Fruit fly (Drosophila melanogaster) whole organism, wandering third instar larva: ENCODE measurements around the gene Spag1.

ENCODE experiments used
- Abd-B ChIP-seq: fragments of >200 bp; optimal IDR thresholded peaks from 2 replicates; lab custom pipeline; 2017; ENCODE audit warnings: missing biosample characterization, missing genetic modification characterization
- CG32264 ChIP-seq: fragments of 200-800 bp; sonication (Bioruptor generic); optimal IDR thresholded peaks from 2 replicates; lab custom pipeline; 2016; ENCODE audit warnings: missing biosample characterization, missing genetic modification characterization
- CG9705 ChIP-seq: fragments of 200-800 bp; sonication (Bioruptor generic); optimal IDR thresholded peaks from 2 replicates; lab custom pipeline; 2018; ENCODE audit warnings: missing biosample characterization, mild to moderate bottlenecking, missing genetic modification characterization
- CrebA ChIP-seq: fragments of 200-800 bp; sonication (Bioruptor generic); optimal IDR thresholded peaks from 2 replicates; lab custom pipeline; 2016; ENCODE audit warnings: missing biosample characterization, mild to moderate bottlenecking, missing genetic modification characterization, borderline replicate concordance
- Dfd ChIP-seq: fragments of >200 bp; optimal IDR thresholded peaks from 2 replicates; lab custom pipeline; 2017; ENCODE audit warnings: missing biosample characterization, missing genetic modification characterization
- Dif ChIP-seq: fragments of 200-275, 200-300 bp; sonication (Bioruptor generic); optimal IDR thresholded peaks from 2 replicates; lab custom pipeline; 2018; ENCODE audit warnings: missing biosample characterization, missing genetic modification characterization; ENCODE audit not compliant: partially characterized antibody
- GATAd ChIP-seq: sonication (Bioruptor generic); optimal IDR thresholded peaks from 2 replicates; lab custom pipeline; 2016; ENCODE audit warnings: missing biosample characterization, missing genetic modification characterization
- HLH106 ChIP-seq: fragments of 200-800 bp; optimal IDR thresholded peaks from 3 replicates; lab custom pipeline; 2019; ENCODE audit warnings: missing biosample characterization, mild to moderate bottlenecking, missing genetic modification characterization, moderate library complexity
- Hnf4 ChIP-seq: fragments of 200-800 bp; sonication (Bioruptor generic); optimal IDR thresholded peaks from 2 replicates; lab custom pipeline; 2016; ENCODE audit warnings: missing biosample characterization, mild to moderate bottlenecking, missing genetic modification characterization
- Hr78 ChIP-seq: fragments of >200 bp; optimal IDR thresholded peaks from 2 replicates; lab custom pipeline; 2017; ENCODE audit warnings: missing biosample characterization, missing genetic modification characterization
- Hr83 ChIP-seq: fragments of 200-300 bp; sonication (Bioruptor generic); optimal IDR thresholded peaks from 2 replicates; lab custom pipeline; 2016; ENCODE audit warnings: missing biosample characterization, mild to moderate bottlenecking, missing genetic modification characterization, moderate library complexity; ENCODE audit not compliant: poor library complexity, severe bottlenecking
- Jra ChIP-seq: sonication (Bioruptor generic); optimal IDR thresholded peaks from 2 replicates; lab custom pipeline; 2016; ENCODE audit warnings: missing biosample characterization, missing genetic modification characterization
- Mio ChIP-seq: sonication (Bioruptor generic); optimal IDR thresholded peaks from 2 replicates; lab custom pipeline; 2016; ENCODE audit warnings: missing biosample characterization, missing genetic modification characterization
- Myc ChIP-seq: fragments of >200 bp; optimal IDR thresholded peaks from 2 replicates; lab custom pipeline; 2017
- N ChIP-seq: fragments of >200 bp; optimal IDR thresholded peaks from 2 replicates; lab custom pipeline; 2018; ENCODE audit warnings: missing biosample characterization, missing external identifiers, missing genetic modification characterization
- OdsH ChIP-seq: fragments of 200-800 bp; sonication (Bioruptor generic); optimal IDR thresholded peaks from 2 replicates; lab custom pipeline; 2016; ENCODE audit warnings: missing biosample characterization, mild to moderate bottlenecking, missing genetic modification characterization
- Rel ChIP-seq, 2 experiments: fragments of 200-800 bp; sonication (Bioruptor generic) in 1 of 2; optimal IDR thresholded peaks; 2 replicates in 1 of 2; 3 replicates in 1 of 2; lab custom pipeline; 2016 to 2019; ENCODE audit warnings: mild to moderate bottlenecking in 2 of 2, missing biosample characterization in 2 of 2, missing genetic modification characterization in 2 of 2, moderate library complexity in 1 of 2
- Sp1 ChIP-seq: fragments of 200-800 bp; sonication (Bioruptor generic); optimal IDR thresholded peaks from 3 replicates; lab custom pipeline; 2019; ENCODE audit warnings: missing biosample characterization, mild to moderate bottlenecking, missing genetic modification characterization, moderate library complexity
- Vsx2 ChIP-seq: fragments of 200-300, 225-300 bp; sonication (Bioruptor generic); optimal IDR thresholded peaks from 2 replicates; lab custom pipeline; 2018; ENCODE audit warnings: missing biosample characterization, missing genetic modification characterization; ENCODE audit not compliant: partially characterized antibody
- br ChIP-seq: fragments of 200-800 bp; sonication (Bioruptor generic); optimal IDR thresholded peaks from 2 replicates; lab custom pipeline; 2016; ENCODE audit warnings: missing biosample characterization, missing genetic modification characterization
- brk ChIP-seq: fragments of 200-800 bp; sonication (Bioruptor generic); optimal IDR thresholded peaks from 2 replicates; lab custom pipeline; 2016; ENCODE audit warnings: missing biosample characterization, mild to moderate bottlenecking, missing genetic modification characterization
- dl ChIP-seq, 2 experiments: fragments of 175-275, 200-275 bp in 1 of 2; fragments of 200-275 bp in 1 of 2; sonication (Bioruptor generic); optimal IDR thresholded peaks; lab custom pipeline; 2018; ENCODE audit warnings: mild to moderate bottlenecking in 2 of 2, missing biosample characterization in 2 of 2, missing genetic modification characterization in 2 of 2, moderate library complexity in 2 of 2; ENCODE audit not compliant: partially characterized antibody in 2 of 2, insufficient read depth in 1 of 2
- dmrt93B ChIP-seq: fragments of 200-800 bp; sonication (Bioruptor generic); optimal IDR thresholded peaks from 2 replicates; lab custom pipeline; 2018; ENCODE audit warnings: missing biosample characterization, mild to moderate bottlenecking, missing genetic modification characterization
- dsf ChIP-seq: sonication (Bioruptor generic); optimal IDR thresholded peaks from 2 replicates; lab custom pipeline; 2016; ENCODE audit warnings: missing biosample characterization, missing genetic modification characterization, borderline replicate concordance
- ey ChIP-seq: fragments of 200-800 bp; sonication (Bioruptor generic); optimal IDR thresholded peaks from 2 replicates; lab custom pipeline; 2016; ENCODE audit warnings: missing biosample characterization, missing genetic modification characterization
- foxo ChIP-seq, 2 experiments: fragments of 200-800 bp; sonication (Bioruptor generic); optimal IDR thresholded peaks; 2 replicates in 1 of 2; 3 replicates in 1 of 2; lab custom pipeline; 2016 to 2017; ENCODE audit warnings: missing biosample characterization in 2 of 2, missing genetic modification characterization in 2 of 2
- fru ChIP-seq: fragments of 200-800 bp; sonication (Bioruptor generic); optimal IDR thresholded peaks from 3 replicates; lab custom pipeline; 2016; ENCODE audit warnings: missing biosample characterization, mild to moderate bottlenecking, missing genetic modification characterization
- h ChIP-seq: fragments of 200-800 bp; sonication (Bioruptor generic); optimal IDR thresholded peaks from 3 replicates; lab custom pipeline; 2016; ENCODE audit warnings: missing biosample characterization, mild to moderate bottlenecking, missing genetic modification characterization
- jim ChIP-seq: fragments of 175-275, 200-325 bp; sonication (Bioruptor generic); optimal IDR thresholded peaks from 2 replicates; lab custom pipeline; 2016; ENCODE audit warnings: missing biosample characterization, mild to moderate bottlenecking, missing genetic modification characterization
- lola ChIP-seq: fragments of >200 bp; optimal IDR thresholded peaks from 2 replicates; lab custom pipeline; 2017; ENCODE audit warnings: missing biosample characterization, missing genetic modification characterization
- pan ChIP-seq: fragments of >200 bp; optimal IDR thresholded peaks from 2 replicates; lab custom pipeline; 2017
- psq ChIP-seq: fragments of 200-800 bp; sonication (Bioruptor generic); optimal IDR thresholded peaks from 3 replicates; lab custom pipeline; 2017; ENCODE audit warnings: missing biosample characterization, mild to moderate bottlenecking, missing genetic modification characterization, moderate library complexity
- rgr ChIP-seq: fragments of 200-800 bp; sonication (Bioruptor generic); optimal IDR thresholded peaks from 3 replicates; lab custom pipeline; 2016; ENCODE audit warnings: missing biosample characterization, mild to moderate bottlenecking, missing genetic modification characterization
- sage ChIP-seq: fragments of 200-800 bp; sonication (Bioruptor generic); optimal IDR thresholded peaks from 2 replicates; lab custom pipeline; 2016; ENCODE audit warnings: missing biosample characterization, mild to moderate bottlenecking, missing genetic modification characterization
- sv ChIP-seq: fragments of 200-800 bp; sonication (Bioruptor generic); optimal IDR thresholded peaks from 3 replicates; lab custom pipeline; 2016; ENCODE audit warnings: missing biosample characterization, missing genetic modification characterization
- tai ChIP-seq: sonication (Bioruptor generic); optimal IDR thresholded peaks from 2 replicates; lab custom pipeline; 2016; ENCODE audit warnings: missing biosample characterization, missing genetic modification characterization
- usp ChIP-seq: fragments of >200 bp; optimal IDR thresholded peaks from 2 replicates; lab custom pipeline; 2017; ENCODE audit warnings: missing biosample characterization, missing genetic modification characterization
- woc ChIP-seq: sonication (Bioruptor generic); optimal IDR thresholded peaks from 2 replicates; lab custom pipeline; 2016; ENCODE audit warnings: missing biosample characterization, mild to moderate bottlenecking, missing genetic modification characterization

The Spag1 gene

dm6 chr3R:26982106-26982505 is 34.5 kb downstream of the Spag1 start:
- TF ChIP-seq Mio (GFP tag; lab: Kevin White, UChicago) = no peak
- no peak for TF ChIP-seq Hr83 (GFP tag; lab: Kevin White, UChicago)
- no peak for TF ChIP-seq Myc
- TF ChIP-seq CG32264 = no peak
- TF ChIP-seq Hr78 (GFP tag; lab: Kevin White, UChicago) = no peak
- no peak for TF ChIP-seq woc

- TF ChIP-seq pan = no peak
- TF ChIP-seq Jra (GFP tag; lab: Kevin White, UChicago) = no peak
- no peak for TF ChIP-seq Vsx2
- TF ChIP-seq woc = no peak
- no peak for TF ChIP-seq N (GFP tag; lab: Kevin White, UChicago)
Observed at dm6 chr3R:26984437-26984836, 36.8 kb downstream of the Spag1 start.

dm6 chr3R:26987455-26987854 is 39.8 kb downstream of the Spag1 start:
- TF ChIP-seq br = no peak
- TF ChIP-seq dl (GFP tag; optimal IDR thresholded peaks at IDR 0.05; lab: Kevin White, UChicago; ENCODE audit: insufficient read depth in 1 of 2, partially characterized antibody in 2 of 2) = no peak
- TF ChIP-seq Sp1 (GFP tag; lab: Kevin White, UChicago) = no peak
- TF ChIP-seq sv (GFP tag; lab: Kevin White, UChicago) = no peak
- TF ChIP-seq Vsx2 = no peak
- TF ChIP-seq Myc = no peak
- TF ChIP-seq OdsH (GFP tag; lab: Kevin White, UChicago) = no peak
- no peak for TF ChIP-seq Mio (GFP tag; lab: Kevin White, UChicago)
- no peak for TF ChIP-seq Abd-B
- no peak for TF ChIP-seq lola (GFP tag; lab: Kevin White, UChicago)
- no peak for TF ChIP-seq dmrt93B (GFP tag; lab: Kevin White, UChicago)
- TF ChIP-seq ey (GFP tag; lab: Kevin White, UChicago) = no peak
- TF ChIP-seq CG9705 (GFP tag; lab: Kevin White, UChicago) = no peak
- no peak for TF ChIP-seq tai (GFP tag; lab: Kevin White, UChicago)
- TF ChIP-seq foxo (GFP tag; optimal IDR thresholded peaks at IDR 0.05; lab: Kevin White, UChicago) = no peak
- no peak for TF ChIP-seq Jra (GFP tag; lab: Kevin White, UChicago)
- no peak for TF ChIP-seq Hnf4 (GFP tag; lab: Kevin White, UChicago)
- TF ChIP-seq Hr78 (GFP tag; lab: Kevin White, UChicago) = no peak
- no peak for TF ChIP-seq h (GFP tag; lab: Kevin White, UChicago)
- TF ChIP-seq, all 38 proteins: peak for 0

- TF ChIP-seq Dif = peak; percentile 70
- peak; percentile 91 for TF ChIP-seq h (GFP tag; lab: Kevin White, UChicago)
- no peak for TF ChIP-seq Hr78 (GFP tag; lab: Kevin White, UChicago)
- TF ChIP-seq OdsH (GFP tag; lab: Kevin White, UChicago) = peak; percentile 90
- TF ChIP-seq CG32264 = peak; percentile 71
- TF ChIP-seq Dfd (GFP tag; lab: Kevin White, UChicago) = no peak
- TF ChIP-seq jim (GFP tag; lab: Kevin White, UChicago) = no peak
- peak; percentile 75 for TF ChIP-seq Rel (GFP tag; optimal IDR thresholded peaks at IDR 0.05; lab: Kevin White, UChicago)
- TF ChIP-seq Rel (tag; optimal IDR thresholded peaks at IDR 0.05; lab: Kevin White, UChicago) = peak; percentile 39
- peak; percentile 83 for TF ChIP-seq ey (GFP tag; lab: Kevin White, UChicago)
- peak in 1 of 2 experiments; percentile 12 for TF ChIP-seq dl (GFP tag; optimal IDR thresholded peaks at IDR 0.05; lab: Kevin White, UChicago; ENCODE audit: insufficient read depth in 1 of 2, partially characterized antibody in 2 of 2)
- TF ChIP-seq lola (GFP tag; lab: Kevin White, UChicago) = no peak
- no peak for TF ChIP-seq pan
- peak; percentile 100 for TF ChIP-seq psq (GFP tag; lab: Kevin White, UChicago)
- TF ChIP-seq Sp1 (GFP tag; lab: Kevin White, UChicago) = peak; percentile 90
- no peak for TF ChIP-seq Vsx2
- TF ChIP-seq dmrt93B (GFP tag; lab: Kevin White, UChicago) = peak; percentile 88
- peak; percentile 50 for TF ChIP-seq CrebA (GFP tag; lab: Kevin White, UChicago)
- no peak for TF ChIP-seq Abd-B
- TF ChIP-seq N (GFP tag; lab: Kevin White, UChicago) = no peak
- peak; percentile 60 for TF ChIP-seq Myc
- peak; percentile 58 for TF ChIP-seq Hr83 (GFP tag; lab: Kevin White, UChicago)
- peak; percentile 55 for TF ChIP-seq dsf (GFP tag; lab: Kevin White, UChicago)
- peak; percentile 50 for TF ChIP-seq Jra (GFP tag; lab: Kevin White, UChicago)
- TF ChIP-seq HLH106 (tag; lab: Kevin White, UChicago) = peak; percentile 89
- TF ChIP-seq CG9705 (GFP tag; lab: Kevin White, UChicago) = peak; percentile 87
- peak in 1 of 2 experiments; percentile 97 for TF ChIP-seq foxo (GFP tag; optimal IDR thresholded peaks at IDR 0.05; lab: Kevin White, UChicago)
- TF ChIP-seq GATAd (GFP tag; lab: Kevin White, UChicago) = no peak
- TF ChIP-seq usp (GFP tag; lab: Kevin White, UChicago) = no peak
- TF ChIP-seq fru (GFP tag; lab: Kevin White, UChicago) = peak; percentile 90
- peak; percentile 54 for TF ChIP-seq Mio (GFP tag; lab: Kevin White, UChicago)
- peak; percentile 84 for TF ChIP-seq woc
- TF ChIP-seq tai (GFP tag; lab: Kevin White, UChicago) = peak; percentile 75
- TF ChIP-seq sage = peak; percentile 92
- peak; percentile 91 for TF ChIP-seq rgr (GFP tag; lab: Kevin White, UChicago)
- TF ChIP-seq br = peak; percentile 83
- TF ChIP-seq Hnf4 (GFP tag; lab: Kevin White, UChicago) = peak; percentile 81
- peak; percentile 93 for TF ChIP-seq brk
- TF ChIP-seq sv (GFP tag; lab: Kevin White, UChicago) = peak; percentile 16
Observed at dm6 chr3R:26988412-26988981, 40.9 kb downstream of the Spag1 start, which contains the start of gene CG31075. CG31075 (minus strand) TSS chr3R:26988517.
